Worm (Caenorhabditis elegans) whole organism, early embryonic: ENCODE measurements around the gene T07A9.14.
A peak's percentile ranks its signal among the peaks of the same experiment; 100 is the strongest.
"Not testable (repeated sequence)": the region's sequence is repeated elsewhere in the genome, so short reads cannot be mapped to it uniquely, and the experiment has no call there.

Experiments
- B0310.2 ChIP-seq: sonication (generic microtip); optimal IDR thresholded peaks from 2 replicates; lab custom pipeline; 2016; ENCODE audit warnings: mild to moderate bottlenecking, missing genetic modification characterization, missing compliant biosample characterization
- aly-1 ChIP-seq: sonication (generic microtip); optimal IDR thresholded peaks from 2 replicates; lab custom pipeline; 2016; ENCODE audit warnings: missing genetic modification characterization, missing compliant biosample characterization
- ama-1 ChIP-seq: fragments of 150-350 bp; optimal IDR thresholded peaks from 2 replicates; lab custom pipeline; 2014
- ets-7 ChIP-seq: sonication (generic microtip); optimal IDR thresholded peaks from 2 replicates; lab custom pipeline; 2016; ENCODE audit warnings: missing genotype, missing genetic modification characterization, missing compliant biosample characterization
- hmg-4 ChIP-seq: fragments of 200-800 bp; sonication (Bioruptor generic); optimal IDR thresholded peaks from 2 replicates; lab custom pipeline; 2018; ENCODE audit warnings: mild to moderate bottlenecking, missing genetic modification characterization, missing compliant biosample characterization
- sea-1 ChIP-seq: fragments of 200-800 bp; sonication (Bioruptor generic); conservative IDR thresholded peaks from 2 replicates; pipeline ENCODE4 v1.3.6; 2022; ENCODE audit warnings: missing genetic modification characterization, missing compliant biosample characterization
- tbx-11 ChIP-seq: fragments of 200-800 bp; sonication (Bioruptor generic); IDR thresholded peaks from 2 replicates; pipeline ENCODE4 v1.3.6; 2022; ENCODE audit warnings: missing genetic modification characterization, missing compliant biosample characterization
- tbx-37 ChIP-seq: fragments of 200-800 bp; sonication (Bioruptor generic); conservative IDR thresholded peaks from 2 replicates; pipeline ENCODE4 v1.3.6; 2022; ENCODE audit warnings: missing genetic modification reagents, missing genetic modification characterization, missing compliant biosample characterization
- tra-4 ChIP-seq: sonication (generic microtip); optimal IDR thresholded peaks from 2 replicates; lab custom pipeline; 2017; ENCODE audit warnings: missing genetic modification characterization, missing compliant biosample characterization

DNA sequence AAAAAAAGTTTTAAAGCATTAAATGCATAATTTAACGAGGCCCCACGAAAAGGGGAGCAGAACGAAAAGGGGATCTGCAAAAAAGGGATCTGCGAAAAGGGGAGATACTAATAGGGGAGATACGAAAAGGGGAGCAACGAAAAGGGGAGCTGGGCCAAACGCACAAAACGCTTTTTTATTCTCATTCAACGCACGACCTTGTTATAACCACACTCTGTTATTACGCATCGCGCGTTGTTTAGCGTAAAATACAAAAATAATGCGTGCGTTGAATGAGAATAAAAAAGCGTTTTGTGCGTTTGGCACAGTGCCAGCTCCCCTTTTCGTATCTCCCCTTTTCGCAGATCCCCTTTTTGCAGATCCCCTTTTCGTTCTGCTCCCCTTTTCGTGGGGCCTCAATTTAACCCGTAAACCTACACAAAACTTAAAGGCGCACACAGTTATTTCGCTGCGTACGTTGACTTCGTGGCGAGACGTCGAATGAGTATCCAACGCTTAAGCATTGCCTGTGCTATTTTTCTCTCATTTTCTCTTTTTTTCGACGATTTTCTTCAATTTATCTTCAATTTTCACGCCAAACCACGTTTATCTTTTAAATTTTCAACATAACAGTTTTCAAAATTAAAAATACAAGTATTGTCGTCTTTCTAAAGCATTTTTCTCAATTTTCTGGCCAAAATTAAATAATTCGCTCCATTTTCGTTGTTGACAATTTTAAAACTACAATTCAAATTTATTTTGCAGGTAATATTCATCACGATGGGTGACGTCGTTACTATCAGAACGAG, 1.2 kb upstream of the T07A9.14 start, which contains the start of gene rps-24:
- TF ChIP-seq hmg-4: peak; percentile 50
- TF ChIP-seq ama-1 (lab: Kevin White, UChicago); tra-4 (tag; lab: Kevin White, UChicago); B0310.2 (tag; lab: Kevin White, UChicago): not testable (repeated sequence)
- peak; percentile 69 for TF ChIP-seq tbx-37 (GFP tag; lab: Robert Waterston, UW)
- peak; percentile 64 for TF ChIP-seq sea-1 (GFP tag; lab: Robert Waterston, UW)
- TF ChIP-seq tbx-11: peak; percentile 53; the same call in 1 of the 2 replicates
- TF ChIP-seq ets-7 (tag; lab: Kevin White, UChicago): peak; percentile 83
- TF ChIP-seq aly-1 (tag; lab: Kevin White, UChicago): peak; percentile 48
